Worm (Caenorhabditis elegans) whole organism, young adult: ENCODE measurements around the gene srw-53.

Experiments used
- F22D6.2 ChIP-seq: sonication (generic microtip); optimal IDR thresholded peaks from 2 replicates; lab custom pipeline; 2016; ENCODE audit warnings: mild to moderate bottlenecking, missing genetic modification characterization, missing compliant biosample characterization
- F23B12.7 ChIP-seq: sonication (generic microtip); optimal IDR thresholded peaks from 2 replicates; lab custom pipeline; 2017; ENCODE audit warnings: missing genetic modification characterization, mild to moderate bottlenecking, missing compliant biosample characterization, antibody characterized with exemption, moderate library complexity; ENCODE audit not compliant: insufficient read depth
- bed-2 ChIP-seq: fragments of 200-800 bp; sonication (Bioruptor generic); IDR thresholded peaks from 2 replicates; pipeline ENCODE4 v1.3.6; 2022; ENCODE audit warnings: missing genetic modification reagents, missing genetic modification characterization, missing compliant biosample characterization
- hmg-20 ChIP-seq: fragments of 200-800 bp; sonication (Bioruptor generic); IDR thresholded peaks from 2 replicates; pipeline ENCODE4 v1.3.6; 2022; ENCODE audit warnings: missing genetic modification reagents, missing genetic modification characterization, missing compliant biosample characterization
- lin-26 ChIP-seq: fragments of 200-800 bp; sonication (Bioruptor generic); IDR thresholded peaks from 2 replicates; pipeline ENCODE4 v1.3.6; 2022; ENCODE audit warnings: missing genetic modification reagents, missing genetic modification characterization, missing compliant biosample characterization
- nfya-1 ChIP-seq: sonication (generic microtip); optimal IDR thresholded peaks from 2 replicates; lab custom pipeline; 2017; ENCODE audit warnings: antibody characterized with exemption, missing compliant biosample characterization, missing genetic modification characterization, borderline replicate concordance; ENCODE audit not compliant: insufficient read depth
- pha-4 ChIP-seq: fragments of 150-350 bp; sonication (generic microtip); optimal IDR thresholded peaks from 2 replicates; lab custom pipeline; 2014; ENCODE audit warnings: missing biosample characterization, missing genetic modification reagents, missing genetic modification characterization
- ztf-22 ChIP-seq: fragments of 200-800 bp; sonication (Bioruptor generic); optimal IDR thresholded peaks from 2 replicates; lab custom pipeline; 2018; ENCODE audit warnings: mild to moderate bottlenecking, missing genetic modification characterization, moderate library complexity, missing compliant biosample characterization
- ztf-3 ChIP-seq: fragments of 200-800 bp; sonication (Bioruptor generic); optimal IDR thresholded peaks from 2 replicates; lab custom pipeline; 2018; ENCODE audit warnings: mild to moderate bottlenecking, missing genetic modification characterization, missing compliant biosample characterization

DNA sequence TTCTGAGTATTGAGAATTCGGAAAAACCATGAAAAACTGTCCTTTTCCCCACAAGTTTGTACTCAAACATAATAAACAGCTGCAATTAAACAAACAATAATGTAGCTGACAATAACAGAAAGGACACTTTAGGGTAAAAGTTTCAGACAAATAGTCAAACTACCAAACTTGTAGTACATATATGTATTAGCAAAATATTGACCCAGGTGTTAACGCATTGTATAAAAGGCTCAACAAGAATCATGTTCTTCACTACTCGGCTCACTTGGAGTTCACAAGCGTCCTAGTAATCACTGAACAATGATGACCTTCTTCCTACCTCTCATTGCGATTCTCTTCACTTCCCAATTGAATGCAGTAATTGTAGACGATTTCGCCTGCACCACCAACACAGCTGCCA is 31.4 kb upstream of the srw-53 start, which contains the start of gene F35E8.6:
- no peak for TF ChIP-seq F23B12.7
- no peak for TF ChIP-seq pha-4 (tag; lab: Kevin White, UChicago)
- TF ChIP-seq F22D6.2, result no peak
- TF ChIP-seq bed-2 (GFP tag; lab: Robert Waterston, UW), result no peak
- TF ChIP-seq nfya-1, result no peak
- TF ChIP-seq ztf-22 (GFP tag; lab: Kevin White, UChicago), result no peak
- TF ChIP-seq lin-26 (GFP tag; lab: Robert Waterston, UW), result no peak
- no peak for TF ChIP-seq hmg-20 (GFP tag; lab: Robert Waterston, UW)
- TF ChIP-seq ztf-3 (GFP tag; lab: Kevin White, UChicago), result no peak
